Worm (Caenorhabditis elegans) whole organism, early embryonic: ENCODE results near the gene T01H3.3.

Experiments
- B0310.2 ChIP-seq: sonication (generic microtip); optimal IDR thresholded peaks from 2 replicates; lab custom pipeline; 2016; ENCODE audit warnings: mild to moderate bottlenecking, missing genetic modification characterization, missing compliant biosample characterization
- F13C5.2 ChIP-seq: sonication (generic microtip); optimal IDR thresholded peaks from 2 replicates; lab custom pipeline; 2017; ENCODE audit warnings: mild to moderate bottlenecking, missing genetic modification characterization, inconsistent platforms, missing compliant biosample characterization
- aly-1 ChIP-seq: sonication (generic microtip); optimal IDR thresholded peaks from 2 replicates; lab custom pipeline; 2016; ENCODE audit warnings: missing genetic modification characterization, missing compliant biosample characterization
- ama-1 ChIP-seq: fragments of 150-350 bp; optimal IDR thresholded peaks from 2 replicates; lab custom pipeline; 2014
- ceh-13 ChIP-seq: fragments of 200-800 bp; sonication (Bioruptor generic); optimal IDR thresholded peaks from 2 replicates; lab custom pipeline; 2018; ENCODE audit warnings: mild to moderate bottlenecking, missing genetic modification characterization, missing compliant biosample characterization
- ceh-36 ChIP-seq: sonication (generic microtip); optimal IDR thresholded peaks from 2 replicates; lab custom pipeline; 2016; ENCODE audit warnings: missing genetic modification characterization, inconsistent platforms, missing compliant biosample characterization
- ets-7 ChIP-seq: sonication (generic microtip); optimal IDR thresholded peaks from 2 replicates; lab custom pipeline; 2016; ENCODE audit warnings: missing genotype, missing genetic modification characterization, missing compliant biosample characterization
- flt-1 ChIP-seq: fragments of 200-800 bp; sonication (Bioruptor generic); IDR thresholded peaks from 2 replicates; pipeline ENCODE4 v1.3.6; 2022; ENCODE audit warnings: missing genetic modification characterization, missing compliant biosample characterization
- hmbx-1 ChIP-seq: sonication (generic microtip); optimal IDR thresholded peaks from 2 replicates; lab custom pipeline; 2016; ENCODE audit warnings: mild to moderate bottlenecking, missing genetic modification characterization, missing compliant biosample characterization
- hmg-4 ChIP-seq: fragments of 200-800 bp; sonication (Bioruptor generic); optimal IDR thresholded peaks from 2 replicates; lab custom pipeline; 2018; ENCODE audit warnings: mild to moderate bottlenecking, missing genetic modification characterization, missing compliant biosample characterization
- hnd-1 ChIP-seq: sonication (generic microtip); optimal IDR thresholded peaks from 2 replicates; lab custom pipeline; 2016; ENCODE audit warnings: missing genetic modification characterization, missing compliant biosample characterization
- pes-1 ChIP-seq: fragments of 200-800 bp; sonication (Bioruptor generic); IDR thresholded peaks from 2 replicates; pipeline ENCODE4 v1.3.6; 2022; ENCODE audit warnings: missing genetic modification reagents, missing genetic modification characterization, missing compliant biosample characterization
- scrt-1 ChIP-seq: fragments of 200-800 bp; sonication (Bioruptor generic); IDR thresholded peaks from 2 replicates; pipeline ENCODE4 v1.3.6; 2022; ENCODE audit warnings: missing genetic modification characterization, missing compliant biosample characterization
- sea-1 ChIP-seq: fragments of 200-800 bp; sonication (Bioruptor generic); conservative IDR thresholded peaks from 2 replicates; pipeline ENCODE4 v1.3.6; 2022; ENCODE audit warnings: missing genetic modification characterization, missing compliant biosample characterization
- tbx-11 ChIP-seq: fragments of 200-800 bp; sonication (Bioruptor generic); IDR thresholded peaks from 2 replicates; pipeline ENCODE4 v1.3.6; 2022; ENCODE audit warnings: missing genetic modification characterization, missing compliant biosample characterization
- tbx-37 ChIP-seq: fragments of 200-800 bp; sonication (Bioruptor generic); conservative IDR thresholded peaks from 2 replicates; pipeline ENCODE4 v1.3.6; 2022; ENCODE audit warnings: missing genetic modification reagents, missing genetic modification characterization, missing compliant biosample characterization
- tra-4 ChIP-seq: sonication (generic microtip); optimal IDR thresholded peaks from 2 replicates; lab custom pipeline; 2017; ENCODE audit warnings: missing genetic modification characterization, missing compliant biosample characterization

Gene T01H3.3

DNA sequence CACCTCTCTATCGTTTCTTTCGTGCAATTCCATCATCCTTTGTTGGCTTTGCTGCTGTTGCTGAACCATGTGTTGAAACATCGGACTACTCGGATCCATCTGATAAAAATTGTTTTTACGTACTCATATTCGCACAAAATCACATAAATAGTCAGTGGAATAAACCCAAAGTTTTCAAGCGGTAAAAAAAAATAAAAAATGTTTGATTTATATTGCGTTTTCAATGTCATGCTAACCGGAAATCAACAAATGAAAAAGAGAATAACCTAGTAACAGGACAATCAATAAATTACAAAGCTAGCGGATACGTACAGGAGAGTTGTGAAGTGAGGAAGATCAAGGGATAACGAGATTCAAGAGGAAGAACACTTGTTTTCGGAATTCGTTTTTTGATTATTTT lies 18.8 kb downstream of the T01H3.3 start, which contains the start of gene mdt-10:
Gene mdt-10 (minus strand): TSS at position 101 of the 400 bp plus-strand sequence.
- TF ChIP-seq aly-1 (tag; lab: Kevin White, UChicago): no peak
- TF ChIP-seq scrt-1 (GFP tag; lab: Robert Waterston, UW): no peak

DNA sequence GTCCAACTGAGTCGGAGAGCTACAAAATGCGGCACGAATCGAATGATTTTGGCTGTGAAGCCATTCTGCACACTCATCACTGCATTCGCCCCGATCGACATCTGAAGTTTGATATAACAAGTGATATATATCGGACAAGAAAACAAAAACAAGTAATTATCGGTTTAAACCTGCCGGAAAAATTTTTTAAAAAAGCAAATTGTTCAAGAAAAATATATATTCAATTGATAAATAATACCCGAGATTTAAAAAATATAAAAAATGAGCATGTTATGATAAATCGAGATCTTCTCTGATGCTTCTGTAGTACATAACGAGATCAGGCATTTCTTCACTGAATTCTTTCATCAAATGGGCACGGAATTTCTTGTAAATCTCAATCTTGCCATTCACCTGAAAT lies 20.0 kb downstream of the T01H3.3 start, which contains the start of gene T09A5.5:
Gene T09A5.5 (minus strand): TSS at position 101 of the 400 bp plus-strand sequence.
- TF ChIP-seq tbx-11 (GFP tag; lab: Robert Waterston, UW) (no peak), B0310.2 (tag; lab: Kevin White, UChicago) (no peak), scrt-1 (GFP tag; lab: Robert Waterston, UW) (no peak), hmbx-1 (tag; lab: Kevin White, UChicago) (no peak), ets-7 (tag; lab: Kevin White, UChicago) (no peak), tbx-37 (no peak)

DNA sequence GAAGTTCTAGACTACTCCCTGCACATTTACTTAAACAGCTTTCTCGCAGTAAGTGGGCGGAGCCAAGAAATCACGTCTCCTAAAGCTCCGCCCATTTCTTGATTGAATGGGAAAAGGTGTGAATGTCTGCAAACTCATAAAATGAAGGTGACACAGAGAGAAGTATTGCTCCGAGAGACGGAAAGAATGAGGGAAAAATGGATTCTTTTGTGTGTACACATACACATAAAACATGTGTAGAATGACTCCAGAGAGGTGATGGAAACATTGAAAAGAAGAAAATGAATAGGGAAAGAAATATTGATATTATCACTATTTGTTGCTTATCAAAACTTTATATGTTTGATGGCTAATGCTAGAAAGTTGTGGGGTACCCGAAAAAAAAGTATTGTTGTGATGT lies 22.2 kb downstream of the T01H3.3 start:
- TF ChIP-seq sea-1 (GFP tag; lab: Robert Waterston, UW) (no peak), pes-1 (GFP tag; lab: Robert Waterston, UW) (no peak), tbx-11 (GFP tag; lab: Robert Waterston, UW) (no peak), ets-7 (tag; lab: Kevin White, UChicago) (no peak), ama-1 (lab: Kevin White, UChicago) (no peak), hnd-1 (no peak), ceh-36 (tag; lab: Kevin White, UChicago) (no peak), flt-1 (GFP tag; lab: Robert Waterston, UW) (no peak), tra-4 (tag; lab: Kevin White, UChicago) (no peak), ceh-13 (GFP tag; lab: Kevin White, UChicago) (no peak)

DNA sequence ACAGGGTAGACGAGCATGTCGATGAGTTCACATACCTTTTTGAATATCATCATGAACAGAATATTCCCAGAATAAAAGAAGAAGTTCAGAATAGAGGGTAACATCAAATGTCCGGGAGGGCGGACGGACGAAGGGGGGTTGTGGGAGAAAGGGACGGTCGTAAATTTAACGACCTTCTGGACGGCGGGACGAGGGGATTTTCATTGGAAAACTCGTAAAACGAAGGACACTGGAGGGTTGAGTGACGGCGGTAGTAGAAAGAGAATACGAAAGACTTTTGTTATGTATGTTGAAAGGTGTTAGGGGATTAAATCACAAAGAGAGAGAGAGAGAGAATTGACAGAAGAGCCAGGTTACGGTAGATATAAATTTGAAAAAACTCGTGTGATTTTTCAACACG lies 23.1 kb downstream of the T01H3.3 start:
- TF ChIP-seq ceh-36 (tag; lab: Kevin White, UChicago): no peak
- no peak for TF ChIP-seq aly-1 (tag; lab: Kevin White, UChicago)
- TF ChIP-seq hmbx-1 (tag; lab: Kevin White, UChicago): no peak
- TF ChIP-seq tbx-37: no peak
- TF ChIP-seq pes-1 (GFP tag; lab: Robert Waterston, UW): no peak
- no peak for TF ChIP-seq F13C5.2 (tag; lab: Kevin White, UChicago)

DNA sequence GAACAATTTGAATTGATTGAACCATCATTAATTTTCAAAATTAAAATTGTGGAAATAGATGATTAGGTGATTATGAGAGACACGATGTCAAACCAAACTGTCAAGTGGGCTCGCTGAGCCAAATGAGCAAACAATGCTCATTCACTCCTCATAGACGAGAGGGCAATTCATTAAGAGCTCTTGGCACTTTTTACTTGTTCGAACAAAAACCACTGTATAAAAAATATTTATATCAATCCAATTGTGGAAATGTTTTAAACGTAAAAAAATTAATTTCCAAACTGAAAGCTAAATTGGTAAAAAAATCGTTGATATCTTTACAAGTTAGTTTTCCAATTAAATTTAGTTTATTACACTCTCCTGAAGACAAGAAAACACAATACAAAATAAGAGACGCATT lies 24.0 kb downstream of the T01H3.3 start, which contains the start of gene acr-7:
Gene acr-7 (minus strand): TSS at position 101 of the 400 bp plus-strand sequence.
- TF ChIP-seq pes-1 (GFP tag; lab: Robert Waterston, UW): no peak
- no peak for TF ChIP-seq F13C5.2 (tag; lab: Kevin White, UChicago)
- no peak for TF ChIP-seq tbx-11 (GFP tag; lab: Robert Waterston, UW)
- TF ChIP-seq aly-1 (tag; lab: Kevin White, UChicago): no peak
- TF ChIP-seq flt-1 (GFP tag; lab: Robert Waterston, UW): no peak
- TF ChIP-seq tbx-37: no peak
- TF ChIP-seq tra-4 (tag; lab: Kevin White, UChicago): no peak
- TF ChIP-seq hmbx-1 (tag; lab: Kevin White, UChicago): no peak
- TF ChIP-seq ets-7 (tag; lab: Kevin White, UChicago): no peak
- TF ChIP-seq ama-1 (lab: Kevin White, UChicago): no peak
- no peak for TF ChIP-seq hmg-4 (GFP tag; lab: Kevin White, UChicago)
- no peak for TF ChIP-seq ceh-36 (tag; lab: Kevin White, UChicago)
- no peak for TF ChIP-seq B0310.2 (tag; lab: Kevin White, UChicago)

DNA sequence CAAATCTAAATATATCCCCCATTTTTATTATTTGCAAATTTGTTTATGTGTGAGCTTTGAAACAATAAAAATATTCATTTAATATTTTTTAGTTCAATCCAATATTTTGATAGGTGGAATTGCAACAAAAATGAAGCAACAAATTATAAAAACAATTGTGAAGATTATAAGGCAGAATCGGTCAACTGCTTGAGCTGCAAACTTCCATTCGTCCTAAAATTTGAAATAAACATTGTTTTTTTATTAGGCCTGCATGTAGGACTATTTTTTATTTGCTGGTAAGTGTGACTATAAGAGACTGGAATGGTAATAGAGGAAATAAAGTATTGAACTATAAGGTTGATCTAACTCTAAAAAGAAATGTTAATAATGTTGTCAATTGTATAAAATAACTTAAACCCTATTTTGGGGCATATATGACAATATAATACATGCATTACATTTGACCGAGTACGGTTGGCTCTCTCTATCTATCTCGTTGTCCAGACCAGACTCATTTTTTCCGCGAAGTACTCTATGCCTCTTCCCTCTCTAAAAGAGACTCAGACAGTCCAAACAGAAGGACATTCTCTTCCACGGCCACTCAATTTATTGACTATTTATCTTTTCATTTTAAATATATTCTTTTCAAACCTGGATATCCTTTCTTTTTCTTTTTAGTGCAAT lies 28.0 kb downstream of the T01H3.3 start, which contains the start of gene T09A5.4:
Gene T09A5.4 (plus strand): TSS at position 616 of the 666 bp plus-strand sequence.
- no peak for TF ChIP-seq pes-1 (GFP tag; lab: Robert Waterston, UW)

DNA sequence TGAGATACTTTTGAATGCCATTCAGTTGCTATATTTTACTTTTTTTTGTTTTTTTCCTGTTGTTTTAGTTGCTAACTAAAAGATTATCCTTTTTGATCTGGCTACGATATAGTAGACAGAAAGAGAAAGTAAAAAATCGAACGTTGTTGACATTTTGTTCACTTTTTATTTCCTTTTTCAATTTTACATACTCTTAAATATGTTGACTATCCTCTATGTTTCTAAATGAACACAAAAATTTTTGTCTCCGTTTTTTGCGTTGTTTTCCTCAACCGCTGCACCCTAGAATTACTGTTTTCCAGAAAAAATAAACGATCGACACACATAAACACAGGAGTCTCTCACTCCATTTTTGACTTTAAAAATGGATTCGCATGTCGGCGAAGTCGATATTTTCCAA lies 31.6 kb downstream of the T01H3.3 start, which contains the start of gene klp-3:
Gene klp-3 (plus strand): TSS at position 301 of the 400 bp plus-strand sequence.
- no peak for TF ChIP-seq ceh-13 (GFP tag; lab: Kevin White, UChicago)
- TF ChIP-seq tbx-11 (GFP tag; lab: Robert Waterston, UW): no peak
- no peak for TF ChIP-seq scrt-1 (GFP tag; lab: Robert Waterston, UW)
- no peak for TF ChIP-seq aly-1 (tag; lab: Kevin White, UChicago)

DNA sequence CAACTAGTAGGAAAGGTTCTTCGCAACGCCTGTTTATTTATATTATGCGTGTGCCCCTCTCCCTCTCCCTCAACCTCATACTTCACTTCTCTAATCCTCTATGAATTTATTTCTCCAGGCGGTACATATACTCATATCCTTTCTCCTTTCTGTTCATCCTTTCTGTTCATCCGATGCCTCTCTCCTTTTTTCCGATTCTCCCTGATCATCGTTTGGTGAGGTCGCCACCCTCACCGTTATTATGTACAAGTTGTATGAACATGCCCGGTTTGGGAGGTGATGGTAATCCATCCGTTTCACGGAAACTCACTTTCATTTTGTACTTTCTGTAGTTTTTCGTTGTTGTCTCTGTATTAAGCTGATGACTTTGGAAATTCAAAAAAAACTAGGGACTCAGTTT lies 34.0 kb downstream of the T01H3.3 start:
- TF ChIP-seq tbx-11 (GFP tag; lab: Robert Waterston, UW): no peak
- TF ChIP-seq ets-7 (tag; lab: Kevin White, UChicago): no peak
- TF ChIP-seq tbx-37: no peak
- TF ChIP-seq sea-1 (GFP tag; lab: Robert Waterston, UW): no peak
- no peak for TF ChIP-seq aly-1 (tag; lab: Kevin White, UChicago)
- TF ChIP-seq F13C5.2 (tag; lab: Kevin White, UChicago): peak; percentile 18

DNA sequence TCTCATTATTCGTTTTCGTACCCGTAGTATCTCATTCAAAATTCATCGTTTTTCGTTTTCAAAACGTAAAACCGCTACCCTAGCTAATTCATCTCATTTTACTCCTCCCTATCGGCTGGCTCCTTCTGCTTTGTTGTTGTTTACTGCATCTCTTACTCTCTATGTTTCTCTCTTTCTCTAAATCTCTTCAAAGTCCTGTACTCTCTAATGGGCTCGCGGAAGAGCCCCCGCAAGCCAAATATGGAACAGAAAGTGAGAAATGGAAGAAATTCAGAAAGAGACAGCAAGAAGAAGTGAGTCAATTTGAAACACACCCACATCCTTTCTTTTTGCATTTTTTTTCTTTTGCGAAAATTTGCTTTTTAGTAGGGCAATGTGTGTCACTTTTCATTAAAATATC lies 35.0 kb downstream of the T01H3.3 start:
- TF ChIP-seq tbx-37 (no peak), ceh-36 (tag; lab: Kevin White, UChicago) (no peak), B0310.2 (tag; lab: Kevin White, UChicago) (no peak), tbx-11 (GFP tag; lab: Robert Waterston, UW) (no peak), tra-4 (tag; lab: Kevin White, UChicago) (no peak), ets-7 (tag; lab: Kevin White, UChicago) (no peak), hmg-4 (GFP tag; lab: Kevin White, UChicago) (no peak), flt-1 (GFP tag; lab: Robert Waterston, UW) (no peak), ama-1 (lab: Kevin White, UChicago) (no peak), scrt-1 (GFP tag; lab: Robert Waterston, UW) (no peak), sea-1 (GFP tag; lab: Robert Waterston, UW) (no peak)
